Fruit fly (Drosophila melanogaster): ENCODE measurements around the gene mv.

dm6 chr3L:1905273-1905672, 58.7 kb downstream of the mv start:
- TF ChIP-seq tj (GFP tag; optimal IDR thresholded peaks at IDR 0.05) (no peak), CG5204 (GFP tag; optimal IDR thresholded peaks at IDR 0.05) (no peak), Clk (GFP tag; optimal IDR thresholded peaks at IDR 0.05) (no peak), cnc (optimal IDR thresholded peaks at IDR 0.05) (no peak), cic (GFP tag; optimal IDR thresholded peaks at IDR 0.05) (no peak), bab1 (GFP tag; optimal IDR thresholded peaks at IDR 0.05) (no peak)
